Fruit fly (Drosophila melanogaster): Measurements from ENCODE around the gene Grp170.

Gene Grp170

DNA sequence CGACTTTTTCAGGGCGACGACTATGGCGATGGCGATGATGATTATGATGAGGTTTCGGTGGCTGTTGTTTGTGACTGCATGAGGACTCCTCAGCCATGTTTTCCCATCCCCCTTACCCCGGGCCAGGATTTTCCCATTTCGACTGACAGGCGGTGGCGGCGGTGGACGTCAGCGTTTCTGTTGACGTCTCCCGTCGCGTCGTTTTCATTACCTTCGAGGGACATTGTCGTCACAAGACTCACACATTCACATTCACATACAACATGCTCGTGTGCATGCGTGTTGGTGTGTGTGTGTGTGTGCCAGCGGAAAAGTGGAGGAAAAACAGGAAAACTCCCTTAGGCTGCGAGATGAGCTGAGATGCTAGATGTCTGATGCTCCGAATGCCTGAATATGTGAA lies 44.9 kb upstream of the Grp170 start (continued):
- TF ChIP-seq her (GFP tag; optimal IDR thresholded peaks at IDR 0.05): no peak
- no peak for TF ChIP-seq cwo (GFP tag; optimal IDR thresholded peaks at IDR 0.05)
- no peak for TF ChIP-seq pfk (GFP tag; optimal IDR thresholded peaks at IDR 0.05)
- TF ChIP-seq dan (GFP tag; IDR thresholded peaks at IDR 0.05): no peak
- no peak for TF ChIP-seq CG1832 (GFP tag; optimal IDR thresholded peaks at IDR 0.05)
- peak; percentile 29 for TF ChIP-seq zen (tag; optimal IDR thresholded peaks at IDR 0.05)
- no peak for TF ChIP-seq BEAF-32 (GFP tag; optimal IDR thresholded peaks at IDR 0.05)
- no peak for TF ChIP-seq CG2712 (tag; optimal IDR thresholded peaks at IDR 0.05)
- TF ChIP-seq Drgx (GFP tag; IDR thresholded peaks at IDR 0.05): no peak
- no peak for TF ChIP-seq p53 (GFP tag; optimal IDR thresholded peaks at IDR 0.05)
- no peak for TF ChIP-seq CG8290 (GFP tag; optimal IDR thresholded peaks at IDR 0.05)
- TF ChIP-seq CG8290 (tag; optimal IDR thresholded peaks at IDR 0.05): no peak

DNA sequence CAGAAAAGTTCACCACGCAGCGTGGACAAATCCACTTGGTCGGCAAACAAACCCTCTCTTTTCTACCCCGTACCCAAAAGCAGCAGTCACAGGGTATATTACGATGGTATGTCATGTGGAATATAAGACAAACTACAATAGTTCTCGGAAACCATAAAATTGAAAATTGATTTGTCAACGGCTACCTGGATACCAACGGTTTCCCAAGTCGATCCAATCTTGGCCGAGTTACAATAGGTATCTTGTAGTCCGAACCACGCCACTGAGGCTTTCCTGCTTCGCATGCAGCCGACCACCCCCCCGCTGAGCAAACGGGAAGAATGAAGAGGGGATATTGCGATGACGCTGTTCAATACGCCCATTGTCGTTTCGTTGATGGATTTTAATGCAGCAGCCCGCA lies 43.5 kb upstream of the Grp170 start:
- no peak for TF ChIP-seq maf-S (GFP tag; optimal IDR thresholded peaks at IDR 0.05)
- TF ChIP-seq ewg (GFP tag; optimal IDR thresholded peaks at IDR 0.05): peak; percentile 37
- TF ChIP-seq CG4820 (GFP tag; optimal IDR thresholded peaks at IDR 0.05): peak; percentile 40
- TF ChIP-seq CG4404 (GFP tag; IDR thresholded peaks at IDR 0.05): peak; percentile 66
- TF ChIP-seq sd (tag; optimal IDR thresholded peaks at IDR 0.05): no peak
- peak; percentile 49 for TF ChIP-seq CG14710 (tag; optimal IDR thresholded peaks at IDR 0.05)
- no peak for TF ChIP-seq zen2 (GFP tag; IDR thresholded peaks at IDR 0.05; ENCODE audit: partially characterized antibody)
- no peak for TF ChIP-seq Ets65A (GFP tag)
- TF ChIP-seq ind (GFP tag; optimal IDR thresholded peaks at IDR 0.05): peak; percentile 41
- no peak for TF ChIP-seq seq (GFP tag; IDR thresholded peaks at IDR 0.05)
- TF ChIP-seq Pdp1 (GFP tag; optimal IDR thresholded peaks at IDR 0.05): peak in 1 of 2 experiments; percentile 63
- TF ChIP-seq GATAe (GFP tag; conservative IDR thresholded peaks at IDR 0.05): no peak
- no peak for TF ChIP-seq ash1 (GFP tag; optimal IDR thresholded peaks at IDR 0.05)
- no peak for TF ChIP-seq esg (GFP tag; conservative IDR thresholded peaks at IDR 0.05)
- TF ChIP-seq CG10209 (GFP tag; optimal IDR thresholded peaks at IDR 0.05): peak; percentile 36
- TF ChIP-seq az2 (GFP tag; optimal IDR thresholded peaks at IDR 0.05): peak; percentile 40
- no peak for TF ChIP-seq CG33213 (GFP tag; optimal IDR thresholded peaks at IDR 0.05)
- TF ChIP-seq Med (GFP tag): peak; percentile 91
- no peak for TF ChIP-seq CG31388 (GFP tag; optimal IDR thresholded peaks at IDR 0.05)
- no peak for TF ChIP-seq ato (GFP tag; IDR thresholded peaks at IDR 0.05; ENCODE audit: partially characterized antibody)
- no peak for TF ChIP-seq nmo (GFP tag; optimal IDR thresholded peaks at IDR 0.05)
- no peak for TF ChIP-seq NK7.1 (GFP tag; optimal IDR thresholded peaks at IDR 0.05)
- peak; percentile 32 for TF ChIP-seq CG2120 (GFP tag; optimal IDR thresholded peaks at IDR 0.05)
- TF ChIP-seq vvl (GFP tag; IDR thresholded peaks at IDR 0.05): peak; percentile 90
- no peak for TF ChIP-seq CG1832 (GFP tag; optimal IDR thresholded peaks at IDR 0.05)
- TF ChIP-seq CG4360 (GFP tag; IDR thresholded peaks at IDR 0.05): peak; percentile 60; the same call in 1 of the 2 replicates
- peak; percentile 20 for TF ChIP-seq CG8290 (GFP tag; optimal IDR thresholded peaks at IDR 0.05)
- peak in 1 of 2 experiments; percentile 55 for TF ChIP-seq CG8290 (tag; optimal IDR thresholded peaks at IDR 0.05)
- TF ChIP-seq ranshi (GFP tag; IDR thresholded peaks at IDR 0.05): peak; percentile 63; the same call in 1 of the 2 replicates
- peak; percentile 82 for TF ChIP-seq Ptx1 (GFP tag; IDR thresholded peaks at IDR 0.05)
- peak; percentile 78 for TF ChIP-seq ken (GFP tag; IDR thresholded peaks at IDR 0.05)
- no peak for TF ChIP-seq Sox100B (GFP tag; optimal IDR thresholded peaks at IDR 0.05)
- peak; percentile 78 for TF ChIP-seq CG8765 (GFP tag; IDR thresholded peaks at IDR 0.05)
- TF ChIP-seq hkb (optimal IDR thresholded peaks at IDR 0.05): no peak
- peak; percentile 59; the same call in 1 of the 2 replicates for TF ChIP-seq hkb (GFP tag; IDR thresholded peaks at IDR 0.05)
- TF ChIP-seq grn (GFP tag; optimal IDR thresholded peaks at IDR 0.05): no peak
- TF ChIP-seq pan (optimal IDR thresholded peaks at IDR 0.05): peak in 1 of 2 experiments; percentile 46
- TF ChIP-seq pan (GFP tag; optimal IDR thresholded peaks at IDR 0.05 in 1 of 2, IDR thresholded peaks at IDR 0.05 in 1 of 2): peak in 1 of 2 experiments; percentile 79
- TF ChIP-seq trem (tag; optimal IDR thresholded peaks at IDR 0.05): peak; percentile 20
- no peak for TF ChIP-seq Nf-YC (tag; optimal IDR thresholded peaks at IDR 0.05)
- TF ChIP-seq Mes4 (GFP tag; optimal IDR thresholded peaks at IDR 0.05): peak; percentile 52
- TF ChIP-seq CG14050 (GFP tag; IDR thresholded peaks at IDR 0.05): peak; percentile 81

Measured in whole organism, embryonic.